Fruit fly (Drosophila melanogaster) whole organism, embryonic: ENCODE results near the gene wap.

Experiments
- ATbp ChIP-seq: fragments of 200-800 bp; sonication (Bioruptor generic); optimal IDR thresholded peaks from 2 replicates; lab custom pipeline; 2017; ENCODE audit warnings: missing biosample characterization, mild to moderate bottlenecking, missing genetic modification characterization, missing genetic modification reagents
- Atf3 ChIP-seq: fragments of 200-800 bp; sonication (Bioruptor generic); optimal IDR thresholded peaks from 3 replicates; lab custom pipeline; 2016; ENCODE audit warnings: missing biosample characterization, missing genetic modification characterization
- BEAF-32 ChIP-seq: fragments of 200-800 bp; sonication (Bioruptor generic); optimal IDR thresholded peaks from 3 replicates; lab custom pipeline; 2017; ENCODE audit warnings: missing biosample characterization, missing genetic modification characterization, mild to moderate bottlenecking, moderate library complexity, missing genetic modification reagents
- Bdp1 ChIP-seq: fragments of 200-800 bp; sonication (Bioruptor generic); optimal IDR thresholded peaks from 3 replicates; lab custom pipeline; 2016; ENCODE audit warnings: missing biosample characterization, missing genetic modification characterization
- CG10274 ChIP-seq: fragments of 200-800 bp; sonication (Bioruptor generic); optimal IDR thresholded peaks from 3 replicates; lab custom pipeline; 2017; ENCODE audit warnings: missing biosample characterization, mild to moderate bottlenecking, missing genetic modification characterization
- CG10431 ChIP-seq: fragments of 200-800 bp; sonication (Bioruptor generic); optimal IDR thresholded peaks from 3 replicates; lab custom pipeline; 2018; ENCODE audit warnings: missing biosample characterization, mild to moderate bottlenecking, missing genetic modification characterization
- CG11085 ChIP-seq: fragments of 200-800 bp; sonication (Bioruptor generic); IDR thresholded peaks from 2 replicates; pipeline ENCODE4 v1.3.6; 2022; ENCODE audit warnings: missing biosample characterization, missing genetic modification characterization
- CG1233 ChIP-seq: fragments of 200-800 bp; sonication (Bioruptor generic); optimal IDR thresholded peaks from 4 replicates; lab custom pipeline; 2018; ENCODE audit warnings: missing biosample characterization, mild to moderate bottlenecking, missing genetic modification characterization
- CG12659 ChIP-seq: fragments of 200-800 bp; sonication (Bioruptor generic); optimal IDR thresholded peaks from 3 replicates; lab custom pipeline; 2017; ENCODE audit warnings: mild to moderate bottlenecking, missing biosample characterization, missing genetic modification reagents, missing genetic modification characterization
- CG13424 ChIP-seq: fragments of 200-800 bp; sonication (Bioruptor generic); optimal IDR thresholded peaks from 2 replicates; lab custom pipeline; 2019; ENCODE audit warnings: missing biosample characterization, mild to moderate bottlenecking, missing genetic modification characterization, moderate library complexity
- CG14965 ChIP-seq: fragments of 200-800 bp; sonication (Bioruptor generic); optimal IDR thresholded peaks from 2 replicates; lab custom pipeline; 2016; ENCODE audit warnings: missing biosample characterization, missing genetic modification characterization, borderline replicate concordance
- CG1603 ChIP-seq: fragments of 200-800 bp; sonication (Bioruptor generic); optimal IDR thresholded peaks from 2 replicates; lab custom pipeline; 2019; ENCODE audit warnings: missing biosample characterization, mild to moderate bottlenecking, missing genetic modification characterization, moderate library complexity
- CG1647 ChIP-seq: fragments of 200-800 bp; sonication (Bioruptor generic); optimal IDR thresholded peaks from 3 replicates; lab custom pipeline; 2016; ENCODE audit warnings: missing biosample characterization, missing genetic modification characterization
- CG18011 ChIP-seq: fragments of 200-800 bp; sonication (Bioruptor generic); optimal IDR thresholded peaks from 2 replicates; lab custom pipeline; 2017; ENCODE audit warnings: missing biosample characterization, missing genetic modification characterization, mild to moderate bottlenecking, moderate library complexity, missing genotype
- CG18599 ChIP-seq: fragments of 200-800 bp; sonication (Bioruptor generic); optimal IDR thresholded peaks from 3 replicates; lab custom pipeline; 2017; ENCODE audit warnings: missing biosample characterization, missing genetic modification characterization, mild to moderate bottlenecking, moderate library complexity, missing genetic modification reagents
- CG32767 ChIP-seq: fragments of 200-800 bp; sonication (Bioruptor generic); IDR thresholded peaks from 2 replicates; pipeline ENCODE4 v1.3.6; 2022; ENCODE audit warnings: missing biosample characterization, missing genetic modification characterization
- CG3407 ChIP-seq: fragments of 200-800 bp; sonication (Bioruptor generic); optimal IDR thresholded peaks from 2 replicates; lab custom pipeline; 2018; ENCODE audit warnings: missing biosample characterization, mild to moderate bottlenecking, missing genetic modification characterization
- CG3995 ChIP-seq: fragments of 200-800 bp; sonication (Bioruptor generic); optimal IDR thresholded peaks from 3 replicates; lab custom pipeline; 2016; ENCODE audit warnings: missing biosample characterization, missing genetic modification characterization
- CG4282 ChIP-seq: fragments of 200-800 bp; sonication (Bioruptor generic); optimal IDR thresholded peaks from 2 replicates; lab custom pipeline; 2016; ENCODE audit warnings: missing biosample characterization, missing genetic modification characterization
- CG4328 ChIP-seq: fragments of 200-800 bp; sonication (Bioruptor generic); optimal IDR thresholded peaks from 3 replicates; lab custom pipeline; 2017; ENCODE audit warnings: missing biosample characterization, missing genetic modification reagents, missing genetic modification characterization
- CG6791 ChIP-seq: fragments of 200-800 bp; sonication (Bioruptor generic); IDR thresholded peaks from 3 replicates; pipeline ENCODE4 v1.3.6; 2022; ENCODE audit warnings: missing biosample characterization, missing genetic modification characterization; ENCODE audit not compliant: partially characterized antibody
- Chrac-16 ChIP-seq: fragments of 200-800 bp; sonication (Bioruptor generic); optimal IDR thresholded peaks from 3 replicates; lab custom pipeline; 2016; ENCODE audit warnings: missing biosample characterization, missing genetic modification characterization
- CkIIα-i1 ChIP-seq: fragments of 200-800 bp; sonication (Bioruptor generic); IDR thresholded peaks from 2 replicates; pipeline ENCODE4 v1.3.6; 2022; ENCODE audit warnings: missing biosample characterization, missing genetic modification characterization
- Dbx ChIP-seq: fragments of 200-800 bp; sonication (Bioruptor generic); IDR thresholded peaks from 3 replicates; pipeline ENCODE4 v1.3.6; 2022; ENCODE audit warnings: missing biosample characterization, missing genetic modification characterization
- Dek ChIP-seq: fragments of 200-800 bp; sonication (Bioruptor generic); optimal IDR thresholded peaks from 3 replicates; lab custom pipeline; 2019; ENCODE audit warnings: missing biosample characterization, mild to moderate bottlenecking, missing genetic modification characterization, moderate library complexity
- H2.0 ChIP-seq: fragments of 200-800 bp; sonication (Bioruptor generic); IDR thresholded peaks from 2 replicates; pipeline ENCODE4 v1.3.6; 2022; ENCODE audit warnings: missing biosample characterization, missing genetic modification characterization
- HmgZ ChIP-seq: fragments of 200-800 bp; sonication (Bioruptor generic); optimal IDR thresholded peaks from 2 replicates; lab custom pipeline; 2018; ENCODE audit warnings: missing biosample characterization, mild to moderate bottlenecking, missing genetic modification characterization
- Lhr ChIP-seq: fragments of 200-800 bp; sonication (Bioruptor generic); optimal IDR thresholded peaks from 3 replicates; lab custom pipeline; 2017; ENCODE audit warnings: mild to moderate bottlenecking, missing biosample characterization, missing genetic modification reagents, missing genetic modification characterization
- Lpt ChIP-seq: fragments of >200 bp; optimal IDR thresholded peaks from 2 replicates; lab custom pipeline; 2018; ENCODE audit warnings: missing biosample characterization, missing genetic modification characterization
- Sry-β ChIP-seq: fragments of 200-800 bp; sonication (Bioruptor generic); optimal IDR thresholded peaks from 2 replicates; lab custom pipeline; 2018; ENCODE audit warnings: missing biosample characterization, mild to moderate bottlenecking, missing genetic modification characterization, moderate library complexity
- Xrp1 ChIP-seq: fragments of 200-800 bp; sonication (Bioruptor generic); IDR thresholded peaks from 2 replicates; pipeline ENCODE4 v1.3.6; 2022; ENCODE audit warnings: missing biosample characterization, missing genetic modification characterization
- aop ChIP-seq: fragments of 200-800 bp; sonication (Bioruptor generic); IDR thresholded peaks from 2 replicates; pipeline ENCODE4 v1.3.6; 2022; ENCODE audit warnings: missing biosample characterization, missing genetic modification characterization
- ase ChIP-seq: fragments of 200-800 bp; sonication (Bioruptor generic); IDR thresholded peaks from 3 replicates; pipeline ENCODE4 v1.3.6; 2022; ENCODE audit warnings: missing biosample characterization, missing genetic modification characterization
- bab2 ChIP-seq: fragments of 200-800 bp; sonication (Bioruptor generic); optimal IDR thresholded peaks from 2 replicates; lab custom pipeline; 2016; ENCODE audit warnings: missing biosample characterization, missing genetic modification characterization
- fu2 ChIP-seq: fragments of 200-800 bp; sonication (Bioruptor generic); optimal IDR thresholded peaks from 2 replicates; lab custom pipeline; 2016; ENCODE audit warnings: missing biosample characterization, missing genetic modification characterization
- her ChIP-seq: fragments of 200-800 bp; sonication (Bioruptor generic); optimal IDR thresholded peaks from 2 replicates; lab custom pipeline; 2016; ENCODE audit warnings: missing biosample characterization, missing genetic modification characterization
- inv ChIP-seq: fragments of 200-800 bp; sonication (Bioruptor generic); IDR thresholded peaks from 2 replicates; pipeline ENCODE4 v1.3.6; 2022; ENCODE audit warnings: missing biosample characterization, missing genetic modification characterization; ENCODE audit not compliant: partially characterized antibody
- jumu ChIP-seq: fragments of 200-800 bp; sonication (Bioruptor generic); optimal IDR thresholded peaks from 3 replicates; lab custom pipeline; 2016; ENCODE audit warnings: missing biosample characterization, missing genetic modification characterization
- kay ChIP-seq: fragments of 200-800 bp; sonication (Bioruptor generic); optimal IDR thresholded peaks from 2 replicates; lab custom pipeline; 2016; ENCODE audit warnings: missing biosample characterization, missing genetic modification characterization
- onecut ChIP-seq: fragments of 200-800 bp; sonication (Bioruptor generic); IDR thresholded peaks from 2 replicates; pipeline ENCODE4 v1.3.6; 2022; ENCODE audit warnings: missing biosample characterization, missing genetic modification characterization
- otp ChIP-seq: fragments of 200-800 bp; sonication (Bioruptor generic); IDR thresholded peaks from 3 replicates; pipeline ENCODE4, ENCODE4 v1.3.6; 2022; ENCODE audit warnings: missing biosample characterization, missing genetic modification characterization
- pfk ChIP-seq: fragments of 200-800 bp; sonication (Bioruptor generic); optimal IDR thresholded peaks from 2 replicates; lab custom pipeline; 2018; ENCODE audit warnings: missing biosample characterization, mild to moderate bottlenecking, missing genetic modification characterization, moderate library complexity
- rib ChIP-seq: fragments of 200-800 bp; sonication (Bioruptor generic); IDR thresholded peaks from 2 replicates; pipeline ENCODE4 v1.3.6; 2022; ENCODE audit warnings: missing biosample characterization, missing genetic modification characterization
- sens ChIP-seq: fragments of 200-800 bp; sonication (Bioruptor generic); peaks from one replicate; lab custom pipeline; 2016; ENCODE audit warnings: missing biosample characterization, missing genetic modification characterization
- sqz ChIP-seq: fragments of 200-800 bp; sonication (Bioruptor generic); optimal IDR thresholded peaks from 3 replicates; lab custom pipeline; 2018; ENCODE audit warnings: missing biosample characterization, mild to moderate bottlenecking, missing genetic modification characterization
- stc ChIP-seq: fragments of 200-800 bp; sonication (Bioruptor generic); IDR thresholded peaks from 2 replicates; pipeline ENCODE4 v1.3.6; 2022; ENCODE audit warnings: missing biosample characterization, missing genetic modification characterization
- stwl ChIP-seq: fragments of 200-800 bp; sonication (Bioruptor generic); optimal IDR thresholded peaks from 3 replicates; lab custom pipeline; 2018; ENCODE audit warnings: missing biosample characterization, mild to moderate bottlenecking, missing genetic modification characterization, moderate library complexity
- wdn ChIP-seq: fragments of 200-800 bp; sonication (Bioruptor generic); IDR thresholded peaks from 2 replicates; pipeline ENCODE4 v1.3.6; 2022; ENCODE audit warnings: missing biosample characterization, missing genetic modification characterization
- zf30C ChIP-seq: fragments of 200-800 bp; sonication (Bioruptor generic); optimal IDR thresholded peaks from 3 replicates; lab custom pipeline; 2018; ENCODE audit warnings: missing biosample characterization, mild to moderate bottlenecking, missing genetic modification characterization
- zfh1 ChIP-seq: fragments of 200-800 bp; sonication (Bioruptor generic); IDR thresholded peaks from 3 replicates; pipeline ENCODE4 v1.3.6; 2022; ENCODE audit warnings: missing biosample characterization, missing genetic modification characterization

Gene wap

DNA sequence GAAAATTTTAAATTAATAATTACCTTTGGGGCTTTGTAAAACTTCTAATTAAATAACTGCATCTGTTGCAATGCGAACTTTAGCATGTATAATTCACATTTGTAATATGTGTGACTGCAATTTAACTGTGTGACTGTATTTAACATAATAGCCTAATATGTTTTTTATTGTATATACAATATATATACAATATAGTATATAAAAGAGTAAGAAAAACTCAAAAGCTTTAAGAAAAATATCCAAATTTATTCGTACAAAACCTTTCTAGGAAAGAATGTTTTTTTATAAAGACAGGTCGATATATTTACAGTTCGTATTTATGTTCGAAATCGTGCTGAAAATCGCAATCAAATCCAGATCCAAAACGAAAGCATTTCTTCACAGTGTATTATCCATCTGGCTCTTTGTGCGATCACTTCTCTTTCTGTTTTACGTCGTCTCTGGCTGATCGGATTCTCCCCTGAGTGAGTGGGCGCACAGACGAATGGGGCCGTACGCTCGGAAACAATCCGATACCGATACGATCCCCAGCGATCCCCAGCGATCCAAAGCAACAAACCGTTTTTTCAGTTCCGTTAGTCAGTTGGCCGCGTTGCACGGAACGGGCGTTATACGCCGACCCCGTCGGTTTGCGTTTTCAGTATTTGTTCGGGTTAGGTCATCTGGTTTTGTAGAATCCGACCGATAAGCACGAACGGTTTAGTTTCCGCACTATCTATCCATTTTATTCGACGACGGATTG, 36.0 kb upstream of the wap start (continued):
- no peak for TF ChIP-seq BEAF-32 (GFP tag; lab: Kevin White, UChicago)
- TF ChIP-seq CG1233 (GFP tag; lab: Kevin White, UChicago) = peak; percentile 48
- no peak for TF ChIP-seq CG11085 (GFP tag; lab: Robert Waterston, UW)
- no peak for TF ChIP-seq CG1647 (GFP tag; lab: Kevin White, UChicago)
- no peak for TF ChIP-seq CG32767
- TF ChIP-seq HmgZ = no peak
- no peak for TF ChIP-seq Lpt (GFP tag; lab: Kevin White, UChicago)
- peak; percentile 79 for TF ChIP-seq CG12659 (GFP tag; lab: Kevin White, UChicago)
- TF ChIP-seq CG18599 = peak; percentile 56
- TF ChIP-seq Dbx (GFP tag; lab: Robert Waterston, UW) = peak; percentile 31; the same call in 1 of the 3 replicates
- TF ChIP-seq CG14965 (GFP tag; lab: Kevin White, UChicago) = no peak
- TF ChIP-seq Bdp1 (GFP tag; lab: Kevin White, UChicago) = no peak
- no peak for TF ChIP-seq her
- TF ChIP-seq H2.0 (GFP tag; lab: Robert Waterston, UW) = 0 out of 2 replicates have a peak, but pooled peaks have one; percentile 8
- no peak for TF ChIP-seq Lhr
- TF ChIP-seq wdn = no peak
- TF ChIP-seq Chrac-16 = peak; percentile 23
- peak; percentile 64 for TF ChIP-seq CG13424 (tag; lab: Kevin White, UChicago)
- TF ChIP-seq bab2 (GFP tag; lab: Kevin White, UChicago) = peak; percentile 15
- TF ChIP-seq ase (GFP tag; lab: Robert Waterston, UW) = 0 out of 3 replicates have a peak, but pooled peaks have one; percentile 36
- no peak for TF ChIP-seq CG18011 (GFP tag; lab: Kevin White, UChicago)
- peak; percentile 53 for TF ChIP-seq zf30C
- no peak for TF ChIP-seq jumu (GFP tag; lab: Kevin White, UChicago)
- TF ChIP-seq kay (GFP tag; lab: Kevin White, UChicago) = peak; percentile 13
- TF ChIP-seq CG3995 (GFP tag; lab: Kevin White, UChicago) = no peak
- no peak for TF ChIP-seq onecut (GFP tag; lab: Robert Waterston, UW)
- no peak for TF ChIP-seq pfk (GFP tag; lab: Kevin White, UChicago)
- TF ChIP-seq CG3407 (GFP tag; lab: Kevin White, UChicago) = peak; percentile 20
- TF ChIP-seq Xrp1 = no peak
- TF ChIP-seq ATbp (GFP tag; lab: Kevin White, UChicago) = no peak
- TF ChIP-seq otp (GFP tag; lab: Robert Waterston, UW) = peak; percentile 38; the same call in 1 of the 3 replicates
- TF ChIP-seq inv (GFP tag; lab: Robert Waterston, UW) = no peak
- TF ChIP-seq rib (GFP tag; lab: Robert Waterston, UW) = no peak
- TF ChIP-seq Atf3 (GFP tag; lab: Kevin White, UChicago) = no peak
- TF ChIP-seq sqz (GFP tag; lab: Kevin White, UChicago) = no peak
- no peak for TF ChIP-seq CkIIα-i1 (GFP tag; lab: Robert Waterston, UW)
- TF ChIP-seq stwl (tag; lab: Kevin White, UChicago) = no peak
- no peak for TF ChIP-seq aop
- no peak for TF ChIP-seq CG6791 (GFP tag; lab: Robert Waterston, UW)
- no peak for TF ChIP-seq fu2 (GFP tag; lab: Kevin White, UChicago)
- TF ChIP-seq CG10431 (GFP tag; lab: Kevin White, UChicago) = no peak
- no peak for TF ChIP-seq CG1603
- TF ChIP-seq zfh1 (GFP tag; lab: Robert Waterston, UW) = no peak
- no peak for TF ChIP-seq CG4328 (GFP tag; lab: Kevin White, UChicago)
- no peak for TF ChIP-seq Sry-β (GFP tag; lab: Kevin White, UChicago)
- no peak for TF ChIP-seq stc (GFP tag; lab: Robert Waterston, UW)
- TF ChIP-seq sens = peak; percentile 62
- TF ChIP-seq Dek = no peak
- TF ChIP-seq CG10274 (GFP tag; lab: Kevin White, UChicago) = peak; percentile 42
- TF ChIP-seq CG4282 = no peak
